Worm (Caenorhabditis elegans) whole organism, early embryonic: ENCODE data around the gene acl-6.

Experiments used
- ama-1 ChIP-seq: fragments of 150-350 bp; optimal IDR thresholded peaks from 2 replicates; lab custom pipeline; 2014
- ets-7 ChIP-seq: sonication (generic microtip); optimal IDR thresholded peaks from 2 replicates; lab custom pipeline; 2016; ENCODE audit warnings: missing genotype, missing genetic modification characterization, missing compliant biosample characterization
- flt-1 ChIP-seq: fragments of 200-800 bp; sonication (Bioruptor generic); IDR thresholded peaks from 2 replicates; pipeline ENCODE4 v1.3.6; 2022; ENCODE audit warnings: missing genetic modification characterization, missing compliant biosample characterization
- hmg-4 ChIP-seq: fragments of 200-800 bp; sonication (Bioruptor generic); optimal IDR thresholded peaks from 2 replicates; lab custom pipeline; 2018; ENCODE audit warnings: mild to moderate bottlenecking, missing genetic modification characterization, missing compliant biosample characterization
- sea-1 ChIP-seq: fragments of 200-800 bp; sonication (Bioruptor generic); conservative IDR thresholded peaks from 2 replicates; pipeline ENCODE4 v1.3.6; 2022; ENCODE audit warnings: missing genetic modification characterization, missing compliant biosample characterization
- tbx-11 ChIP-seq: fragments of 200-800 bp; sonication (Bioruptor generic); IDR thresholded peaks from 2 replicates; pipeline ENCODE4 v1.3.6; 2022; ENCODE audit warnings: missing genetic modification characterization, missing compliant biosample characterization
- tra-4 ChIP-seq: sonication (generic microtip); optimal IDR thresholded peaks from 2 replicates; lab custom pipeline; 2017; ENCODE audit warnings: missing genetic modification characterization, missing compliant biosample characterization

- TF ChIP-seq ama-1 (lab: Kevin White, UChicago) (no peak), flt-1 (GFP tag; lab: Robert Waterston, UW) (no peak), tra-4 (tag; lab: Kevin White, UChicago) (no peak), hmg-4 (no peak), ets-7 (tag; lab: Kevin White, UChicago) (no peak), tbx-11 (GFP tag; lab: Robert Waterston, UW) (no peak), sea-1 (no peak)
These were observed 28.1 kb upstream of the acl-6 start, which contains the start of gene dmsr-7 for ce11 chrV:5405053-5405452.
